Worm (Caenorhabditis elegans) whole organism, L4/young adult: ENCODE measurements around the gene Y116A8C.463.
"Not testable (repeated sequence)": the region's sequence is repeated elsewhere in the genome, so short reads cannot be mapped to it uniquely, and the experiment has no call there.

Experiments used
- W03F9.2 ChIP-seq: fragments of 150-350 bp; optimal IDR thresholded peaks from 2 replicates; lab custom pipeline; 2014; ENCODE audit warnings: missing biosample characterization, missing genetic modification characterization
- dao-5 ChIP-seq: sonication (generic microtip); optimal IDR thresholded peaks from 2 replicates; lab custom pipeline; 2016; ENCODE audit warnings: missing genotype, missing genetic modification characterization, moderate library complexity, missing compliant biosample characterization
- him-1 ChIP-seq: sonication (generic microtip); optimal IDR thresholded peaks from 2 replicates; lab custom pipeline; 2016; ENCODE audit warnings: missing genotype, missing genetic modification reagents, missing genetic modification characterization, missing compliant biosample characterization

Gene Y116A8C.463

DNA sequence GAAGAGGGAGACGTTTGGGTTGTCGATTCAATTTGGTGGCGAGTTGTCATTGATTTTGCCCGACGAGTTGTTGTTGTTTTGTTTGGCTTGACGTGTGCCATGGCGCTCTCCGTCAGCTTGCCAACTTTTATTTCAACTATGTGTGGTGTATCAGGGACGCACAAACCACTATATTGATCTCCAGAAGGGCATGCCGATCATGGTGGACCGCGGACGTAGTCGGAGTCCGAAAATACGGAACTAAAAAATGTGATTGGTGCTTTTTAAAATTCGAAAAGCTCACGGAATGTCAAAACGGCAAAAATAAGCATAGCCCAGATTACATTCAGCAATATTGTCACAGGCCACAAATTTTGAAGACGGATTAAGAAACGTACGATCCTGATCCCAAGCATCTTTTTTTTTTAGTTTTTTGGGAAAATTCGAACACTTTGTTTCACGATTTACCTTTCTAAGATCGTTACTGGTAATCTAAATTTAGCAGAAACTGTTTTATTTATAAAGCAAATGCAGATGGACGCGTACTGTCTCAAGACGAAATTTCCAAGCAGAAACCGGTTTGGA, at the start of gene Y116A8C.463, which contains the start of gene Y116A8C.470:
TSS of gene Y116A8C.463 (plus strand) at position 514 of the 564 bp plus-strand sequence.
TSS of gene Y116A8C.470 (minus strand) at position 101 of the 564 bp plus-strand sequence.
- TF ChIP-seq him-1 (no peak), W03F9.2 (no peak), dao-5 (no peak)

DNA sequence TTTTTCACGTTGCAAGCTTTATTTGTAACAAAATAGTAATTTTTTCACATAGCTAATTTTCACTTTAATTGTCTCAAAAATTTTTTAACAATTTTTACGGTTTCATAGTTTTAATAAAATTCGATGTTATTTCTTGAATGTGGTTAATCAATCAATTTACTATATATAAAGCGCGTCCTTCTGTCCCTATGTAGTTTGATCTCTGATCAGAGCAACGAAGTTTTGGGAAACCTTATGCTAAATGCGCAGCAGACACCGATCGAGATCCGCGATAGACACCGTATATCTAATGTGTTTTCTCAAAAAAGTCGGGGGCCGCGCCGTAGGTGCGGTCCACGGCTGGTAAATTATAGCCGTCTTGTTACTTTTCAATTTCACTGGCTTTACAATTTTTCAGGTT, 30.9 kb upstream of the Y116A8C.463 start:
- no peak for TF ChIP-seq dao-5
- no peak for TF ChIP-seq W03F9.2
- TF ChIP-seq him-1 = no peak

DNA sequence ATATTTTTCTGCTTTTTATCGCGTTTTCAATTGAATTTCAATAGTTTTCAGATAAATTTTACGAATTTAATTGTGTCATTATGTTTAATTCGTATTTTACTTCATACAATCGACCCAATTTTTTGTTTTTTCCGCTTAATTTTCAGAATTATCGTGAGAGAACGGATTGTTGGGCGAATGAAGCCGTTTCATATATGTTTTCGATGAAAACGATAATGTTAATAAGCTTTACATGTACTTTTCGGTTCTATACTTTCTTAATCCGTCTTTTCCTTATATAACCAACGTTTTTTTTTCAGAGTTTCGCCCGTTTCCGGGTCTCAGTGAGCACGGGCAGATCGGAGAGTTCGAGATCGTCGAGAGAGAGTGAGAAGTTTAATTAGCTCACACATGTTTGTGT, 24.2 kb upstream of the Y116A8C.463 start, which contains the start of gene T06A10.2:
TSS of gene T06A10.2 (plus strand) at position 301 of the 400 bp plus-strand sequence.
- not testable (repeated sequence) for TF ChIP-seq dao-5, W03F9.2, him-1

DNA sequence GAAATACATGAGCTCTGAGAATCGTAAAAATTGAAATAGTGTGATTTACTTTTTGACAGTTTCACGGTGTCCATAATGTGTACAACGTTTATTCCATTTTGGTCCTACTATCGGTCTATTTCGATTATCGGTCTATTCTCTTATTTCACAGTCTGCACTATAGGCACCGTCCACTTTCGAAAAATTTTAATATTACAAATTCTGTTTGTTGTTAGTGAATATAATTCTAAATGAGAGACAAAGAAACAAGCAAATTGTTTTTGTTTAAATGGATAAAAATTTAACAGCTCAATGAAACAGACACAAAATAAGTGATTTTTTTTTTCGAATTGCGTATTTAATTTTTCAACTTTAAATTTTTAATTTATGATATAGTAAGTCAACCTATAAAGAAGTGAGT, 21.3 kb upstream of the Y116A8C.463 start:
- no peak for TF ChIP-seq W03F9.2

DNA sequence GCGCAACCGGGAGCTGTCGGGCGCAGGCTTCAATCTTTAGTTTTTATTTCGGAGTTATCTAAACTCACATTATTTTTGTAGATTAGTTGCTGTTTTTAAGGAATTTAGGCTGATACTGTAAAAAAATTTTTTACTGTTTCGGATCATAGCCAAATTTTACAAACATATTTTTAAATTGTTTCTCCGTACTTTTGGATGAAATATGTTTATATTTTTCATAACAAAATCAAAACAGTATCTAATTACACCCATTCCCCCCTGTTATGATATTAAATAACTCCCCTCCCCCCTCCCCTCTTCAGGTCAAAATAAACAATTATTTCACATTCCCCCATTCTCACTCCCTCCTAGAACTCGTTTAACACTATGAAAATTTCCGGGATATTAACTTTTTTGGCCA, 3.8 kb upstream of the Y116A8C.463 start, which contains the start of gene Y116A8C.3:
TSS of gene Y116A8C.3 (plus strand) at position 301 of the 400 bp plus-strand sequence.
- no peak for TF ChIP-seq him-1
- no peak for TF ChIP-seq W03F9.2
- TF ChIP-seq dao-5 = no peak

DNA sequence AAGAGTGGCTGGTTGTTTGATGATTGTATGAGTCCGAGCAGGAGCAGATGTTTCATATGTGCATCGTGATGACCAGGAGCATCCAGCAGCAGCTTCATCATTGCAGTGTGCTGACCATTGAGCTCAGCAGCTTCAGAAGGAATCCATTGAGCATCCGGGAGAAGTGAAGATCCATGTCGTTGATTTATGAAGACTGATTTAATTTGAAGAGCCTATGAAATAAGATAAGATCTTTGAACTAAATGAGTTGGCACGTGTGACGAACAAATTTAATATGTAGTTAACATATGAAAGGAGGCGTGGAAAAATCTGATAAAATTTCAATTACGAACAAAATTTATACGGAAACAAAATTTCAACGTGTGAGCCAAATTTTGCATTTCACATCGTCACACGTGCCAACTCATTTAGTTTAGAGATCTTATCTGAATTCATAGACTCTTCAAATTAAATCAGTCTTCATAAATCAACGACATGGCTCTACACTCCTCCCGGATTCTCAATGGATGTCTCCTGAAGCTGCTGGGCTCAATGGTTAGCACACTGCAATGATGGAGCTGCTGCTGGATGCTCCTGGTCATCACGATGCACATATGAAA, 1.6 kb upstream of the Y116A8C.463 start, which contains the start of the genes Y116A8C.469 and Y116A8C.468:
TSS of gene Y116A8C.469 (minus strand) at position 101 of the 599 bp plus-strand sequence.
TSS of gene Y116A8C.468 (plus strand) at position 549 of the 599 bp plus-strand sequence.
- no peak for TF ChIP-seq him-1
- TF ChIP-seq dao-5 = no peak
- TF ChIP-seq W03F9.2 = no peak

DNA sequence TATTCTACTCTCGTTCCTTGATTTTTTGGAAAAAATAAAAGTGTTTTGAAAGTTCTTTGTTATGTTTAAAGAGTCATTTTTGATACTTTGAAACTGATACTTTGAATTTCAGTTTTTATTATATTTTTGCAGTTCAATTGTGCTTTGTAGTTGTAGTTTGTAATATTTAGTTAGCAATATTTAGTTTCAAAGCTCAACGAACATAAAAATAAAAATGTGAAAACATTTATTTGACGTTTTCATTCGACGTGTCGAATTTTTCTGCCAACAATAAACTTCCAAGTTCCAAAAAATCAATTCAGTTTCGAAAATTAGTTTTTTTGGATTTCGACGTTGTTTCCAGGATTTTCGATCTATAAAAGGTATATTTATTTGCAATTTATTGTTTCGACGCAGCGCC, 516 bp downstream of the Y116A8C.463 start, which contains the start of gene nep-23:
TSS of gene nep-23 (plus strand) at position 301 of the 400 bp plus-strand sequence.
- TF ChIP-seq him-1 (no peak), dao-5 (no peak), W03F9.2 (no peak)

DNA sequence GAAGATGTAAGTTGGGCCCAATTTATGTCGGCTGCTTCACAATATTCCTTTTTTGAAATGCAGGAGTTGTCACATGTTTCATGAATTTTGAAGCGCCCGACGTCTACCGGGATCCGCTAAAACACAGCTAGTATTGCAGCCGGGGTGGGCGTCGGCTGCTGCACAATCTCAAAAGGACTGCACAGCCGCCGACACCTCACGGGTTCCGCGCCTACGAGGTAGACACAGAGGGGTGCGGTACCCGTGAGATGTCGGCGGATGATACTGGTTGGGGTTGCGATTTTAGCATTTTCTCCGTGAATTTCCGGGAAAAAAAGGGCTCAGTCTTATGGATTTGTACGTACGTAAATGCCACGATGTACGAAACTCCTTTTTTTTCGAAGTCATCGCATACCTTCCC, 2.5 kb downstream of the Y116A8C.463 start:
- TF ChIP-seq him-1 (no peak), dao-5 (no peak), W03F9.2 (no peak)

DNA sequence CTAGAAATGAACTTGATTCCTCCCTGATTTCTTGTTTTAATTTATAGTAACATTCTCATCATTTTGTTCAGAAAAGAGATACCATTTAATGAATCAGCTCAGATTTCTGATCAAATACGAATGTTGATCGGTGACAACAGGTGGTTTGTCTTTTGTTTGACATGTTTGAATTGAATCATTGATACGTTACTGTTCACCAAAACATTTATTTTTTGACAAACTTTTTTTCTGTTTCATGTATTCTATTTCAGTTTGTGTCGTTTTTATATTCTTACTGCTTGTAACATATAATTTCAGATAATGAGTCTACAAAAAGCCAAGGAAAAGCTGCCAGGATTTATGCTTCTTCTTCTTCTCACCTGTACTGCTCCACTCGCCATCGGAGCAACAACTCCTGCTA, 4.6 kb downstream of the Y116A8C.463 start, which contains the start of gene nep-24:
TSS of gene nep-24 (plus strand) at position 301 of the 400 bp plus-strand sequence.
- TF ChIP-seq dao-5 (no peak), W03F9.2 (no peak), him-1 (no peak)

DNA sequence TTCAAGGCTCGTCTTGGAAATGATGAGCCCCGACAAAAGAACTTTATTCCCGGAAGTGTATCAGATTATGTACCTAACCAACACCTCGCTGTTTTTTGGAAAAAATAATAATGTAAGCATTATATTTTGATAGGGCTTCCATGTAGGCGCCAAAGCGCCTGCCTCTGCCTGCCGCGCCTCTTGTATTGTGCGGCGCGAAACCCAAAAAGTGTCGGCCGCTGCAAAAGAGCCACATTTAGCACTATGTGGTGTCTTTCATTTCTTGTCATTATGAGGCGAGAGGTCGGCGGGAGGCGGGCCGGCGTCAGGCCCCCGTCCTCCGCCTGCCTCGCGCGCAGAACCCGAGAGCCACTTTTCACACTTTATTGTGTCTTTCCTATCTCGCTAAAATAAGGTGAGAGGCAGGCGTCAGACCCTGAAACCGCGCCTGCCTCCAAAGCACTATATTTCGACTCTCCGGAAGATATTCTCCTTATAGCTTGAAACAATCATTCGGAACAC, 5.9 kb downstream of the Y116A8C.463 start:
- no peak for TF ChIP-seq dao-5
- no peak for TF ChIP-seq him-1
- no peak for TF ChIP-seq W03F9.2

DNA sequence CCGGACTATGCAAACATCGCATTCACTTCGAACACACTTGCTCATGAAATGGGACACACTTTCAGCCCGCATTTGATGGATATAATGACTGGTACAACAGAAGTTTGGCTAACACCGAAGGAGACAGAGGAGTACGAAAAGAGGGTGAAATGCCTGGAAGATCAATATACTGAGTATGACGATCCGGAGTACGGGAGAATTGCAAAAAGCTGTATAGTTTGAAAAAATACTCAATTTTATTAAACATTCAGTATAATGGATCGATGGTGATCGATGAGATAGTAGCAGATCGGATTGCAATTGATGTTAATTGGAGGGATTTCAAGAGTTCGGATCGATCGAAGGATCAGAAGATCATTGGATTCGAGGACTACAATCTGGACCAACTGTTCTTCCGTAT, 7.0 kb downstream of the Y116A8C.463 start:
- TF ChIP-seq dao-5 (no peak), him-1 (no peak), W03F9.2 (no peak)

DNA sequence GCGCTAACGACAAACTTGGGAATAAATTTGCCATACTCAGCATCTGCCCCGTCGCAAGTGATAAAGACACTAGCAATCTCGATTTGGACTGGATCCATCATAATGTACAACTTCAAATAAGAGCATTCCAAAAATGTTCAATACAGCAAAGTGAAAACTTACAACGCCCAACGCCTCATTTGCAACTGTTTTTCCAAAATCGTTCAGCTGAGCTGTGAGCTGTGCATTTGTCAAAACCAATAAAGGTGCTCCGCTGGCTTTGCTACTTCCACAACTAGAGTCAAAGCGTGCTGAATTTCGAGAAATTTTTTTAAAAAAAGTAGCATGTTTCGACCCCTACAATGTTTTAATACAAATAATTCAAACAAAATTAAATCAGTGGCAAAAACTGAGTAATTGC, 11.6 kb downstream of the Y116A8C.463 start, which contains the start of gene Y116A8C.49:
TSS of gene Y116A8C.49 (minus strand) at position 101 of the 400 bp plus-strand sequence.
- TF ChIP-seq dao-5 = no peak
- no peak for TF ChIP-seq W03F9.2
- no peak for TF ChIP-seq him-1

DNA sequence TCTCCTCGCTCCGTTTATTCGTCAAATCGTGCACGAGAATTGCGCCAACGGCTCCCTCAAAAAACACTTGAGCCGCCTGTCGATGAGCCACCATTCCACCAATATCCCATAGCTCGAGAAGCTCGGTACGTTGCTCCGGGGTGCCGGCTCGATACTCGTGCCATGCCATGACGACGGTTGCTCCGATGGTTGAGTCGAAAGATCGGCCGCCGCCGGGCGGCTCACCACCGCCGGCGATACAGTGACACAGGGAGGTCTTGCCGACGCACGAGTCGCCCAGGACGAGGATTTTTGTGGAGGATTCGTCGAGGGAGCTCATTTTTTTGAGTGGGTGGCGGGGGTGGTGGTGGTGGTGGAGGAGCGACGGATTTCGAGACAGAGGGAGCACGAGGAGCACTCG, 16.5 kb downstream of the Y116A8C.463 start:
- no peak for TF ChIP-seq him-1
- TF ChIP-seq dao-5 = no peak
- no peak for TF ChIP-seq W03F9.2

DNA sequence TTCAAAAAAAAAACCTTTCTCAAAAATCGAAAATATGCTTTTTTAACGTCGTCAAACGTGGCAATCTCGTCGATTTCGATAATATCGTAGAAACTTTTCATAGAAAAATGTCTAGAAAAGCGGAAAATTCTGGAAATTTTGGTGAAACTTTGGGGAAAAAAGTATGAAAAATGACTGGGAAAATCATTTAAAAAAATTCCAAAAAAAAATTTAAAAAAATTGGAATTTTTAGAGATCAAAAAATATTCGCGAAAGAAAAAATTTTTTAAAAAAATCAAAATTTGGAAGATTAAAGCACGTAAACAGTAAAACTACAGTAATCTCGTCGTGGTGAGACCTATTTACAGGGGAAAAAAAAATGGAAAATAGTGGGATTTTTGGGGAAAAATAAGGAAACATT, 19.5 kb downstream of the Y116A8C.463 start, which contains the start of gene Y116A8C.10:
TSS of gene Y116A8C.10 (minus strand) at position 101 of the 400 bp plus-strand sequence.
- TF ChIP-seq dao-5 (no peak), W03F9.2 (no peak), him-1 (no peak)

DNA sequence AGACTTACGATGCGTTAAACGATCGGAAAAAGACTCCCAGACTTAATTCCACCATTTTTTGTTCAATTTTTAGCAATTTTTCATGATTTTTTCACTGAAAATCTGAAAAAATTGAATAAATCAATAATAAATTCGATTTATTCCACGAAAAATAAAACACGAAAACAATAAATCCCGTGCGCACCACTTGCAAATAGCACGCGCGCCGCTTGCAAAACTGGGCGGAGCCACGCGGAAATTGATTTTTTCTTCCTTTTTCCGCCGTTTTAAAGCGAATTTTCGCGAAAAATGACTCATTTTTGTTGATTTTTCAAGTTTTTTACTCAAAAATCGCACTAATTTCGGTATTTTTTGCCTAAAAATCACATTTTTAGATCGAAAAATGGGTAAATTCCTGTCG, 27.2 kb downstream of the Y116A8C.463 start, which contains the start of the genes Y116A8C.9 and arf-6:
TSS of gene Y116A8C.9 (minus strand) at position 55 of the 400 bp plus-strand sequence.
TSS of gene arf-6 (plus strand) at position 375 of the 400 bp plus-strand sequence.
- no peak for TF ChIP-seq dao-5
- TF ChIP-seq him-1 = peak; percentile 3
- TF ChIP-seq W03F9.2 = peak; percentile 59

DNA sequence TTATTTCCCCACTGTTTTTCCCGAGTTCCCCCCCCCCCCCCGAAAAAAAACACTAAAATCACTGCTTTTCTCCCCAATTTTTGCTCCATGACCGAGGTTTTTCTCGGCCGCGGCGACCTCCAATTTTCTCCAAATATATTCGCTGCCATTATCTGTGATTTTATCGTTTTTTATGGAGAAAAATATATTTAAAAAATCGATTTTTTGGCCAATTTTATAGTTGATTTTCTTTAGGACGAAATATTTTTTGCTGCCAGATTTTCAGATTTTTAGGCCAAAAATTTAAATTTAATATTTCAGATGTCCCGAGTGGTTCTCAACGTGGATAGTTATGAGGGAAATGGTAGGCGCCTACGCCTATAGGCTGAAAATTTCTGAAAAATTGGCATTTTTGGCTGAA, 30.2 kb downstream of the Y116A8C.463 start, which contains the start of gene rad-54.B:
TSS of gene rad-54.B (plus strand) at position 301 of the 400 bp plus-strand sequence.
- TF ChIP-seq dao-5 = no peak
- no peak for TF ChIP-seq him-1
- no peak for TF ChIP-seq W03F9.2
